Worm (Caenorhabditis elegans): ENCODE results near the gene C23F12.4.

ce11 chrX:9436843-9437312 lies 49.7 kb downstream of the C23F12.4 start, which contains the start of gene tbb-4:
- TF ChIP-seq him-1 (tag; optimal IDR thresholded peaks at IDR 0.05): no peak
- TF ChIP-seq dao-5 (tag; optimal IDR thresholded peaks at IDR 0.05): no peak
- TF ChIP-seq W03F9.2 (tag; optimal IDR thresholded peaks at IDR 0.05): no peak

All from whole organism, L4/young adult.